Fruit fly (Drosophila melanogaster): ENCODE measurements around the gene CG32269.

- TF ChIP-seq CG9817 (tag; optimal IDR thresholded peaks at IDR 0.05) (no peak), CG12155 (GFP tag; optimal IDR thresholded peaks at IDR 0.05) (no peak), CG10462 (GFP tag; optimal IDR thresholded peaks at IDR 0.05) (no peak), fru (optimal IDR thresholded peaks at IDR 0.05) (no peak), eve (GFP tag; optimal IDR thresholded peaks at IDR 0.05) (no peak), CG2129 (GFP tag; IDR thresholded peaks at IDR 0.05; ENCODE audit: partially characterized antibody) (no peak), CG1233 (GFP tag; optimal IDR thresholded peaks at IDR 0.05) (no peak), sens (GFP tag) (no peak), PHDP (tag; optimal IDR thresholded peaks at IDR 0.05) (no peak), p53 (GFP tag; optimal IDR thresholded peaks at IDR 0.05) (no peak), CrebB (tag; optimal IDR thresholded peaks at IDR 0.05) (no peak), CTCF (GFP tag; optimal IDR thresholded peaks at IDR 0.05) (no peak), az2 (GFP tag; optimal IDR thresholded peaks at IDR 0.05) (no peak), so (GFP tag; IDR thresholded peaks at IDR 0.05) (no peak)
Measured at dm6 chr3L:3208895-3209294, at the start of gene CG32269, which contains the start of gene CG32270.
